Worm (Caenorhabditis elegans) whole organism, L1 larva: ENCODE results near the gene pals-25.

ENCODE experiments used
- alr-1 ChIP-seq: fragments of 200-800 bp; sonication (Bioruptor generic); optimal IDR thresholded peaks from 2 replicates; lab custom pipeline; 2018; ENCODE audit warnings: borderline replicate concordance, mild to moderate bottlenecking, missing genetic modification characterization, missing compliant biosample characterization
- aly-2 ChIP-seq: fragments of 150-350 bp; optimal IDR thresholded peaks from 2 replicates; lab custom pipeline; 2014; ENCODE audit warnings: missing biosample characterization, missing genetic modification characterization
- efl-1 ChIP-seq, 4 experiments: fragments of 150-350 bp; optimal IDR thresholded peaks in 3 of 4; peaks in 1 of 4; 1 replicate in 1 of 4; 2 replicates in 3 of 4; lab custom pipeline; 2014; ENCODE audit warnings: missing biosample characterization in 2 of 4, missing genetic modification characterization in 2 of 4, missing genetic modification reagents in 2 of 4
- egl-13 ChIP-seq: sonication (generic microtip); optimal IDR thresholded peaks from 2 replicates; lab custom pipeline; 2016; ENCODE audit warnings: missing genotype, missing genetic modification reagents, missing genetic modification characterization, missing compliant biosample characterization
- lin-13 ChIP-seq: fragments of 150-350 bp; optimal IDR thresholded peaks from 2 replicates; lab custom pipeline; 2014; ENCODE audit warnings: missing biosample characterization, missing genetic modification reagents, missing genetic modification characterization
- nhr-11 ChIP-seq: fragments of 150-350 bp; optimal IDR thresholded peaks from 2 replicates; lab custom pipeline; 2014; ENCODE audit warnings: missing biosample characterization, missing genetic modification characterization
- snu-23 ChIP-seq: sonication (generic microtip); optimal IDR thresholded peaks from 2 replicates; lab custom pipeline; 2016; ENCODE audit warnings: missing genetic modification characterization, missing compliant biosample characterization
- sox-4 ChIP-seq: sonication (generic microtip); optimal IDR thresholded peaks from 2 replicates; lab custom pipeline; 2016; ENCODE audit warnings: missing genetic modification characterization, missing compliant biosample characterization
- unc-62 ChIP-seq: fragments of 150-350 bp; optimal IDR thresholded peaks from 2 replicates; lab custom pipeline; 2014; ENCODE audit warnings: missing biosample characterization, missing genetic modification reagents, missing genetic modification characterization
- xbp-1 ChIP-seq: sonication (generic microtip); optimal IDR thresholded peaks from 2 replicates; lab custom pipeline; 2016; ENCODE audit warnings: missing genetic modification characterization, missing compliant biosample characterization

- TF ChIP-seq lin-13 (GFP tag; lab: Kevin White, UChicago) (no peak), unc-62 (GFP tag; lab: Kevin White, UChicago) (no peak), aly-2 (tag; lab: Kevin White, UChicago) (no peak), xbp-1 (no peak), nhr-11 (no peak), egl-13 (tag; lab: Kevin White, UChicago) (no peak), efl-1 (optimal IDR thresholded peaks at IDR 0.05; lab: Kevin White, UChicago) (no peak), efl-1 (GFP tag; optimal IDR thresholded peaks at IDR 0.05 in 1 of 2; lab: Kevin White, UChicago) (peak in 1 of 2 experiments; percentile 66), snu-23 (GFP tag; lab: Kevin White, UChicago) (no peak), sox-4 (no peak), alr-1 (tag; lab: Kevin White, UChicago) (no peak)
Observed at ce11 chrIII:114603-115002, 19.7 kb upstream of the pals-25 start, which contains the start of gene C29F9.6.
